Worm (Caenorhabditis elegans) whole organism, young adult: Measurements from ENCODE around the gene C10A4.6.

Experiments used
- D2030.7 ChIP-seq: fragments of 200-800 bp; sonication (Bioruptor generic); IDR thresholded peaks from 2 replicates; pipeline ENCODE4 v1.3.6; 2022; ENCODE audit warnings: missing genetic modification reagents, missing genetic modification characterization, missing compliant biosample characterization
- F22D6.2 ChIP-seq: sonication (generic microtip); optimal IDR thresholded peaks from 2 replicates; lab custom pipeline; 2016; ENCODE audit warnings: mild to moderate bottlenecking, missing genetic modification characterization, missing compliant biosample characterization
- F37B4.10 ChIP-seq: fragments of 200-800 bp; sonication (Bioruptor generic); IDR thresholded peaks from 2 replicates; pipeline ENCODE4 v1.3.6; 2022; ENCODE audit warnings: missing genetic modification characterization, missing compliant biosample characterization
- F57A8.1 ChIP-seq: fragments of 200-800 bp; sonication (Bioruptor generic); optimal IDR thresholded peaks from 2 replicates; lab custom pipeline; 2018; ENCODE audit warnings: mild to moderate bottlenecking, missing genetic modification characterization, moderate library complexity, missing compliant biosample characterization
- athp-1 ChIP-seq: sonication (generic microtip); optimal IDR thresholded peaks from 2 replicates; lab custom pipeline; 2017; ENCODE audit warnings: mild to moderate bottlenecking, missing genetic modification characterization, missing compliant biosample characterization
- attf-3 ChIP-seq: fragments of 200-800 bp; sonication (Bioruptor generic); conservative IDR thresholded peaks from 2 replicates; pipeline ENCODE4 v1.3.6; 2022; ENCODE audit warnings: missing genetic modification reagents, missing genetic modification characterization, missing compliant biosample characterization
- ekl-4 ChIP-seq: fragments of 200-800 bp; sonication (Bioruptor generic); IDR thresholded peaks from 2 replicates; pipeline ENCODE4 v1.3.6; 2022; ENCODE audit warnings: missing genetic modification reagents, missing genetic modification characterization, missing compliant biosample characterization
- madf-3 ChIP-seq: fragments of 200-800 bp; sonication (Bioruptor generic); IDR thresholded peaks from 2 replicates; pipeline ENCODE4 v1.3.6; 2022; ENCODE audit warnings: missing genetic modification reagents, missing genetic modification characterization, missing compliant biosample characterization
- ztf-18 ChIP-seq: sonication (generic microtip); optimal IDR thresholded peaks from 2 replicates; lab custom pipeline; 2016; ENCODE audit warnings: missing genotype, mild to moderate bottlenecking, missing genetic modification characterization, missing compliant biosample characterization

DNA sequence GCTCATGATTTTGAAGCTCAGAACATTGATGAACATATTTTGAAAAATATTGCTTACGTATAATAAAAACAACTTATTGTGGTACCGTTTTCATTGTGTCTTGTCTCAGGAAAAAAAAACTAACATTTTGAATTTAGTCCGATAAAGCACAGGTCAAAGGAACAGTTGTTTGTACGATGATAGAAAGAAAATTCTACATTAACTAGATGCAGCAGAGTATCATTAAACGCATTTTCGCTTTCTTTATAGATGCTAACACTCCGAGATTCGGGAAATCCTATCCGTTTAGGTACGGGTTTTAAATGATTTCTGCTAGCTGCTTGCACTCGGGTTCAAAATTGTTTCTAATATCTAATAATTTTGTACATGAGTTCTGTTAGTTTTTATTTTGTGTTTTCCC is 18.7 kb downstream of the C10A4.6 start:
- TF ChIP-seq F57A8.1 (no peak), ekl-4 (GFP tag; lab: Robert Waterston, UW) (no peak), F37B4.10 (GFP tag; lab: Robert Waterston, UW) (no peak), athp-1 (tag; lab: Kevin White, UChicago) (no peak), D2030.7 (no peak), ztf-18 (tag; lab: Kevin White, UChicago) (no peak), F22D6.2 (tag; lab: Kevin White, UChicago) (no peak), madf-3 (no peak), attf-3 (GFP tag; lab: Robert Waterston, UW) (no peak)
